Worm (Caenorhabditis elegans): ENCODE data around the gene coa-1.
A peak's percentile ranks its signal among the peaks of the same experiment; 100 is the strongest.

Gene coa-1

DNA sequence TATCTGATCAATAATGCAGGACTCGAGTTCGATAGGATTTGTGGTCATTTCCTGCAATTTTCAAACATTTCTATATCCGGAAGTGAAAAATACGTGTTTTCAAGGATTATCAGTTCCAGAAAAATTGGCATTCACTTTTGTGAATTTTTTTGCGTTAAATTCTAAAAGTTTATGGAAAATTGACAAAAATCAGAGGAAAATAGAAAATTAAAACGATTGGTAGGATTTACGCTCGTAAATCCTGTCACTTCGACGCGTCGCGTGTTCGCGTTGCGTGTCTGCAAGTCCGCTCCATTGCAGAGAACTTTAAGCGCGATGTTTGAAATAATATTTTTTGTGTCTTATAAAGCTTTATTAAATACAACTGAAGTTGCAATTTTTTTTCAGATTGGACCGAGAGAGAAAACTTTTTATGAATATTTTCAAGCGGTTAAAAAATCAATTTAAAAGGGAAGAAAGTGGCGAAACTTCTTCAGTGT lies 50.3 kb downstream of the coa-1 start, which contains the start of gene rcat-1:
Gene rcat-1 (minus strand): TSS at position 51 of the 479 bp plus-strand sequence.
- TF ChIP-seq ttx-3 (tag; optimal IDR thresholded peaks at IDR 0.05) (no peak), tbx-2 (tag; optimal IDR thresholded peaks at IDR 0.05) (peak; percentile 31), syd-9 (tag; optimal IDR thresholded peaks at IDR 0.05) (no peak), ets-4 (tag; optimal IDR thresholded peaks at IDR 0.05) (no peak), ceh-18 (tag; optimal IDR thresholded peaks at IDR 0.05) (peak; percentile 23), ztf-16 (tag; optimal IDR thresholded peaks at IDR 0.05) (peak; percentile 32), hlh-15 (tag; optimal IDR thresholded peaks at IDR 0.05) (no peak), Y22D7AL.16 (tag; optimal IDR thresholded peaks at IDR 0.05) (no peak), gmeb-2 (tag; optimal IDR thresholded peaks at IDR 0.05) (no peak), sox-2 (GFP tag; IDR thresholded peaks at IDR 0.05) (no peak), elt-2 (tag; optimal IDR thresholded peaks at IDR 0.05) (peak; percentile 45), ceh-31 (tag; optimal IDR thresholded peaks at IDR 0.05) (peak; percentile 54), ceh-30 (tag; optimal IDR thresholded peaks at IDR 0.05) (no peak), nfya-1 (tag; optimal IDR thresholded peaks at IDR 0.05) (peak; percentile 74), dve-1 (tag; optimal IDR thresholded peaks at IDR 0.05) (peak; percentile 77), ceh-22 (tag; optimal IDR thresholded peaks at IDR 0.05) (no peak), ceh-19 (GFP tag; optimal IDR thresholded peaks at IDR 0.05) (no peak), fax-1 (tag; optimal IDR thresholded peaks at IDR 0.05) (no peak), K02D7.2 (tag; optimal IDR thresholded peaks at IDR 0.05) (no peak), ceh-6 (GFP tag; optimal IDR thresholded peaks at IDR 0.05) (no peak), ceh-14 (tag; optimal IDR thresholded peaks at IDR 0.05) (no peak), hlh-6 (tag; optimal IDR thresholded peaks at IDR 0.05) (no peak), pax-1 (tag; optimal IDR thresholded peaks at IDR 0.05) (peak; percentile 64), lin-11 (tag; optimal IDR thresholded peaks at IDR 0.05) (no peak), unc-55 (GFP tag; optimal IDR thresholded peaks at IDR 0.05) (peak; percentile 71), F13H6.1 (tag; optimal IDR thresholded peaks at IDR 0.05) (no peak), rnt-1 (tag; optimal IDR thresholded peaks at IDR 0.05) (peak; percentile 7), ceh-9 (tag; optimal IDR thresholded peaks at IDR 0.05) (no peak), ref-2 (tag; optimal IDR thresholded peaks at IDR 0.05) (no peak), unc-42 (tag; optimal IDR thresholded peaks at IDR 0.05) (peak; percentile 67), unc-86 (tag; optimal IDR thresholded peaks at IDR 0.05) (no peak), pros-1 (tag; optimal IDR thresholded peaks at IDR 0.05) (no peak), hlh-30 (tag; optimal IDR thresholded peaks at IDR 0.05; ENCODE audit: insufficient read depth) (no peak), npax-4 (tag; optimal IDR thresholded peaks at IDR 0.05) (no peak), ceh-34 (tag; optimal IDR thresholded peaks at IDR 0.05) (peak; percentile 48)

DNA sequence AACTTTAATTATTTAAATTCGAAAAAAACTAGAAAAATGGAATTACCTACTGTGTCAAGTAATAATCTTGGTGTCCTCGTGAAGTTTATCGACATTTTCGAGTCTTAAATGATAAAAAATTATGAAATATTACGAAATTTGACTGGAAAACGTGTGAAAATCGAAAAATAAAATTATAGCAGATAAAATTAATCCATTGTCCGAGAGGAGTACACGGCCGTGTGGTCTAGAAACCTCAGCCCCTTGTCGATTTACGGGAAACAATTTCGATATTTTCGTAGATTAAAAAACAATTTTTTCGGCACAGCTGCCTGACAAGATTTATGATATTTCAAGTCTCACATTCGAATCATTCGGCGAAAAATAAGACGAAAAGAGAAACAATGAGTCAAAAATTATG lies 52.0 kb downstream of the coa-1 start, which contains the start of gene R02D3.8:
Gene R02D3.8 (minus strand): TSS at position 109 of the 400 bp plus-strand sequence.
- no peak for TF ChIP-seq ceh-24 (tag; optimal IDR thresholded peaks at IDR 0.05)
- TF ChIP-seq pha-4 (tag; optimal IDR thresholded peaks at IDR 0.05) = no peak
- no peak for TF ChIP-seq rnt-1 (tag; optimal IDR thresholded peaks at IDR 0.05)
- TF ChIP-seq ceh-31 (tag; optimal IDR thresholded peaks at IDR 0.05) = peak; percentile 41
- TF ChIP-seq tbx-2 (tag; optimal IDR thresholded peaks at IDR 0.05) = peak; percentile 27
- TF ChIP-seq C08G9.2 (tag; optimal IDR thresholded peaks at IDR 0.05) = peak; percentile 12

Data from whole organism, late embryonic.